Fruit fly (Drosophila melanogaster): ENCODE results near the gene Grx3.
A peak's percentile ranks its signal among the peaks of the same experiment; 100 is the strongest.

Grx3 gene

dm6 chr2L:13394903-13395302, 28.7 kb downstream of the Grx3 start, which contains the start of gene RpL24 (continued):
- peak; percentile 79 for TF ChIP-seq CG3995 (GFP tag; optimal IDR thresholded peaks at IDR 0.05)
- TF ChIP-seq CG34376 (GFP tag; optimal IDR thresholded peaks at IDR 0.05), result peak; percentile 98
- peak; percentile 95 for TF ChIP-seq CG5953 (GFP tag; IDR thresholded peaks at IDR 0.05)
- TF ChIP-seq CG15479 (GFP tag; optimal IDR thresholded peaks at IDR 0.05), result peak; percentile 17
- peak; percentile 75; the same call in 1 of the 2 replicates for TF ChIP-seq bowl (GFP tag; IDR thresholded peaks at IDR 0.05)
- peak; percentile 93 for TF ChIP-seq Camta (GFP tag; optimal IDR thresholded peaks at IDR 0.05)
- peak; percentile 57 for TF ChIP-seq tx (GFP tag; optimal IDR thresholded peaks at IDR 0.05)
- TF ChIP-seq D (optimal IDR thresholded peaks at IDR 0.05), result no peak
- TF ChIP-seq D (GFP tag; optimal IDR thresholded peaks at IDR 0.05), result peak; percentile 86
- TF ChIP-seq Nf-YA (GFP tag; IDR thresholded peaks at IDR 0.05), result peak; percentile 83
- TF ChIP-seq Hey (tag; optimal IDR thresholded peaks at IDR 0.05), result peak; percentile 85
- peak; percentile 74 for TF ChIP-seq tup (GFP tag; optimal IDR thresholded peaks at IDR 0.05)
- peak; percentile 54 for TF ChIP-seq Dp (GFP tag; optimal IDR thresholded peaks at IDR 0.05)
- TF ChIP-seq CG14860 (GFP tag; IDR thresholded peaks at IDR 0.05; ENCODE audit: partially characterized antibody), result no peak
- TF ChIP-seq CG9817 (tag; optimal IDR thresholded peaks at IDR 0.05), result peak; percentile 84
- TF ChIP-seq Nf-YB (GFP tag; optimal IDR thresholded peaks at IDR 0.05), result peak; percentile 77
- TF ChIP-seq CG18599 (GFP tag; optimal IDR thresholded peaks at IDR 0.05), result peak; percentile 95
- peak; percentile 55 for TF ChIP-seq Sry-δ (GFP tag; optimal IDR thresholded peaks at IDR 0.05)
- TF ChIP-seq CG32772 (GFP tag; IDR thresholded peaks at IDR 0.05), result peak; percentile 67
- peak; percentile 87 for TF ChIP-seq Six4 (GFP tag; optimal IDR thresholded peaks at IDR 0.05)
- TF ChIP-seq dati (GFP tag; IDR thresholded peaks at IDR 0.05), result peak; percentile 78; the same call in 1 of the 2 replicates
- peak; percentile 86 for TF ChIP-seq nmo (GFP tag; optimal IDR thresholded peaks at IDR 0.05)
- peak; percentile 90 for TF ChIP-seq CG15011 (GFP tag; optimal IDR thresholded peaks at IDR 0.05)
- TF ChIP-seq CG30020 (tag; optimal IDR thresholded peaks at IDR 0.05), result peak; percentile 57
- TF ChIP-seq CG2202 (tag; optimal IDR thresholded peaks at IDR 0.05), result peak; percentile 89
- peak; percentile 93 for TF ChIP-seq Fer3 (tag; optimal IDR thresholded peaks at IDR 0.05)
- peak; percentile 70 for TF ChIP-seq Antp (GFP tag; optimal IDR thresholded peaks at IDR 0.05)
- TF ChIP-seq trem (tag; optimal IDR thresholded peaks at IDR 0.05), result peak; percentile 80
- peak; percentile 82 for TF ChIP-seq CG2678 (tag; optimal IDR thresholded peaks at IDR 0.05)
- peak; percentile 54 for TF ChIP-seq Myb (GFP tag; optimal IDR thresholded peaks at IDR 0.05)
- no peak for TF ChIP-seq inv (GFP tag; IDR thresholded peaks at IDR 0.05; ENCODE audit: partially characterized antibody)
- TF ChIP-seq gt (GFP tag; IDR thresholded peaks at IDR 0.05), result no peak
- peak; percentile 80 to 91 for TF ChIP-seq chif (GFP tag; optimal IDR thresholded peaks at IDR 0.05)
- peak; percentile 89 for TF ChIP-seq Dbx (GFP tag; IDR thresholded peaks at IDR 0.05)
- TF ChIP-seq CG11085 (GFP tag; IDR thresholded peaks at IDR 0.05), result peak; percentile 85
- peak; percentile 91 for TF ChIP-seq CG10209 (GFP tag; optimal IDR thresholded peaks at IDR 0.05)
- peak; percentile 98 for TF ChIP-seq lab (GFP tag; optimal IDR thresholded peaks at IDR 0.05)
- peak; percentile 83 for TF ChIP-seq CG33557 (GFP tag; optimal IDR thresholded peaks at IDR 0.05)
- TF ChIP-seq yki (optimal IDR thresholded peaks at IDR 0.05), result no peak
- no peak for TF ChIP-seq lov (optimal IDR thresholded peaks at IDR 0.05)
- peak; percentile 98 for TF ChIP-seq lov (GFP tag; IDR thresholded peaks at IDR 0.05)
- TF ChIP-seq CG2116 (GFP tag; optimal IDR thresholded peaks at IDR 0.05), result peak; percentile 84
- TF ChIP-seq Meics (GFP tag; optimal IDR thresholded peaks at IDR 0.05), result peak; percentile 97
- peak; percentile 96 for TF ChIP-seq CG17328 (GFP tag; IDR thresholded peaks at IDR 0.05)
- TF ChIP-seq sim (GFP tag; IDR thresholded peaks at IDR 0.05), result peak; percentile 85
- TF ChIP-seq tap (tag; optimal IDR thresholded peaks at IDR 0.05), result peak; percentile 77
- TF ChIP-seq CG7271 (tag; optimal IDR thresholded peaks at IDR 0.05), result peak; percentile 98
- peak; percentile 74 for TF ChIP-seq E2f1 (GFP tag; IDR thresholded peaks at IDR 0.05)
- peak; percentile 88 for TF ChIP-seq stc (GFP tag; IDR thresholded peaks at IDR 0.05)
- peak; percentile 68 for TF ChIP-seq oc (tag; optimal IDR thresholded peaks at IDR 0.05)
- peak; percentile 94 for TF ChIP-seq CG11456 (GFP tag; IDR thresholded peaks at IDR 0.05)
